Fruit fly (Drosophila melanogaster) whole organism, pupa: ENCODE results near the gene CycG.

Experiments used
- CG10348 ChIP-seq: fragments of 200-800 bp; sonication (Bioruptor generic); IDR thresholded peaks from 2 replicates; pipeline ENCODE4 v1.3.6; 2022; ENCODE audit warnings: missing biosample characterization, missing genetic modification characterization
- CG12605 ChIP-seq: fragments of 200-800 bp; sonication (Bioruptor generic); IDR thresholded peaks from 2 replicates; pipeline ENCODE4 v1.3.6; 2022; ENCODE audit warnings: missing biosample characterization, missing genetic modification characterization
- CG13204 ChIP-seq: fragments of 200-800 bp; sonication (Bioruptor generic); optimal IDR thresholded peaks from 2 replicates; lab custom pipeline; 2018; ENCODE audit warnings: missing biosample characterization, mild to moderate bottlenecking, missing genetic modification characterization, moderate library complexity
- CG14655 ChIP-seq: fragments of 200-800 bp; sonication (Bioruptor generic); optimal IDR thresholded peaks from 3 replicates; lab custom pipeline; 2017; ENCODE audit warnings: mild to moderate bottlenecking, missing biosample characterization, missing genetic modification reagents, missing genetic modification characterization
- CG15710 ChIP-seq: fragments of 200-800 bp; sonication (Bioruptor generic); optimal IDR thresholded peaks from 2 replicates; lab custom pipeline; 2018; ENCODE audit warnings: missing biosample characterization, mild to moderate bottlenecking, missing genetic modification characterization, moderate library complexity
- CG17806 ChIP-seq: fragments of 200-800 bp; sonication (Bioruptor generic); optimal IDR thresholded peaks from 2 replicates; lab custom pipeline; 2018; ENCODE audit warnings: missing biosample characterization, mild to moderate bottlenecking, missing genetic modification characterization, moderate library complexity
- CG32121 ChIP-seq: fragments of 200-800 bp; sonication (Bioruptor generic); IDR thresholded peaks from 2 replicates; pipeline ENCODE4 v1.3.6; 2022; ENCODE audit warnings: missing biosample characterization, missing genetic modification characterization
- CG34367 ChIP-seq: fragments of 200-800 bp; sonication (Bioruptor generic); optimal IDR thresholded peaks from 2 replicates; lab custom pipeline; 2018; ENCODE audit warnings: missing biosample characterization, mild to moderate bottlenecking, missing genetic modification characterization
- CG4496 ChIP-seq: fragments of 200-800 bp; sonication (Bioruptor generic); IDR thresholded peaks from 3 replicates; pipeline ENCODE4 v1.3.6; 2022; ENCODE audit warnings: missing biosample characterization, missing genetic modification characterization
- CG8159 ChIP-seq: fragments of 200-800 bp; sonication (Bioruptor generic); optimal IDR thresholded peaks from 3 replicates; lab custom pipeline; 2018; ENCODE audit warnings: missing biosample characterization, mild to moderate bottlenecking, missing genetic modification characterization, moderate library complexity
- CG8301 ChIP-seq: fragments of 200-800 bp; sonication (Bioruptor generic); optimal IDR thresholded peaks from 2 replicates; lab custom pipeline; 2018; ENCODE audit warnings: missing biosample characterization, mild to moderate bottlenecking, missing genetic modification characterization
- CG9948 ChIP-seq: fragments of 200-800 bp; sonication (Bioruptor generic); optimal IDR thresholded peaks from 2 replicates; lab custom pipeline; 2018; ENCODE audit warnings: missing biosample characterization, mild to moderate bottlenecking, missing genetic modification characterization, moderate library complexity
- D1 ChIP-seq: fragments of 200-800 bp; sonication (Bioruptor generic); optimal IDR thresholded peaks from 2 replicates; lab custom pipeline; 2018; ENCODE audit warnings: missing biosample characterization, mild to moderate bottlenecking, missing genetic modification characterization, moderate library complexity
- EcR ChIP-seq: fragments of 200-800 bp; sonication (Bioruptor generic); optimal IDR thresholded peaks from 3 replicates; lab custom pipeline; 2019; ENCODE audit warnings: missing biosample characterization, missing genetic modification characterization, mild to moderate bottlenecking, moderate library complexity, missing genetic modification reagents
- Ets98B ChIP-seq: fragments of 200-800 bp; sonication (Bioruptor generic); IDR thresholded peaks from 2 replicates; pipeline ENCODE4 v1.3.6; 2022; ENCODE audit warnings: missing biosample characterization, missing genetic modification characterization
- Pif1A ChIP-seq: fragments of 200-800 bp; sonication (Bioruptor generic); optimal IDR thresholded peaks from 3 replicates; lab custom pipeline; 2016; ENCODE audit warnings: missing biosample characterization, missing genetic modification characterization
- Pif1B ChIP-seq: fragments of 200-800 bp; sonication (Bioruptor generic); optimal IDR thresholded peaks from 3 replicates; lab custom pipeline; 2016; ENCODE audit warnings: missing biosample characterization, missing genetic modification characterization
- Snoo ChIP-seq: fragments of 200-800 bp; sonication (Bioruptor generic); optimal IDR thresholded peaks from 3 replicates; lab custom pipeline; 2017; ENCODE audit warnings: missing biosample characterization, mild to moderate bottlenecking, missing genetic modification characterization, inconsistent platforms
- fd96Ca ChIP-seq: fragments of 200-800 bp; sonication (Bioruptor generic); IDR thresholded peaks from 3 replicates; pipeline ENCODE4 v1.3.6; 2022; ENCODE audit warnings: missing biosample characterization, missing genetic modification characterization
- gl ChIP-seq: fragments of 200-800 bp; sonication (Bioruptor generic); optimal IDR thresholded peaks from 2 replicates; lab custom pipeline; 2018; ENCODE audit warnings: missing biosample characterization, mild to moderate bottlenecking, missing genetic modification characterization
- rn ChIP-seq: fragments of 200-800 bp; sonication (Bioruptor generic); IDR thresholded peaks from 2 replicates; pipeline ENCODE4 v1.3.6; 2022; ENCODE audit warnings: missing biosample characterization, missing genetic modification characterization

The CycG gene

DNA sequence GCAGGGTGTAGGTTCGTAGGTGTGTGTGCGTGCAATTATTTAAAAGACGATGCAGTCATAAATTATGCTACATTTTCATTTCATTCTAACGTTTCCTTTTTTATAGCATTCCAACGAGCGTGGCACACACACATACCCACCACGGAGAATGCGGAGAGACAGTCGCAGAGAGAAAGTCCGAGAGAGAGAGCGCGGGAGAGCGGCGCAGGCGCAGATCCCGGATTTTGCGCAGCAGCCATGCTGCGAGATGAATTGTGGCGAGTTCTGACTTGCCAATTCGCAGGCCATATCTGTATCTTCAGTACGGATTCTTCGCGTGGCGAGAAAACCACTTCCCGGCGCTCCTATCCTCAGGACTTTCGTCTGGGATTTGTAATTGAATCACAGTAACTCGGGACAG lies 9.3 kb upstream of the CycG start, which contains the start of gene kek6:
Gene kek6 (plus strand): TSS at position 323 of the 400 bp plus-strand sequence.
- TF ChIP-seq CG12605 (GFP tag; lab: Robert Waterston, UW) (no peak), Pif1A (no peak), Snoo (tag; lab: Kevin White, UChicago) (no peak), CG17806 (tag; lab: Kevin White, UChicago) (no peak), rn (GFP tag; lab: Robert Waterston, UW) (no peak), CG9948 (no peak), CG10348 (GFP tag; lab: Robert Waterston, UW) (no peak)
- TF ChIP-seq, all 21 proteins: peak for 0

DNA sequence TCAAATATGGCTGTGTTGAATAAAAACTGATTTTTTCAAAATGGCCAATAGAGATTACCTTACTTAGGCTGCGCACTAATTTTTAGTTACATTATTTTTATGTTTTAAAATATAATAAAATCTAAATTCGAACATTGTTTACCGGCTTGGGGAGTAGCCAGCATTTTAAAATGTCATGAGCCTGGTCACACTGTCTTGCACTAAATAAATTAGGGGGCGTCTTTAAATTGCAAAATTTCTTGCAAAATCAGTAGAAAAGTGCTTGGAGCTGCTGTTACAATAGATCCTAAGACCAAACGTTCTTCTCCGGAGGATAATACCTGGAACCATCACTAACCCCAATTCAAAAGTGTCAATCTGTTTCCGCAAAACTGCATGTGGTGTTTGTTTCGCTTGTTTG lies 5.3 kb upstream of the CycG start, which contains the start of gene pasha:
Gene pasha (plus strand): TSS at position 177 of the 400 bp plus-strand sequence.
- TF ChIP-seq Pif1B (no peak), CG34367 (tag; lab: Kevin White, UChicago) (no peak), EcR (GFP tag; lab: Kevin White, UChicago) (no peak), CG13204 (no peak), Pif1A (no peak), fd96Ca (GFP tag; lab: Robert Waterston, UW) (no peak), CG10348 (GFP tag; lab: Robert Waterston, UW) (no peak), CG8301 (tag; lab: Kevin White, UChicago) (no peak), CG12605 (GFP tag; lab: Robert Waterston, UW) (no peak), CG9948 (no peak)

DNA sequence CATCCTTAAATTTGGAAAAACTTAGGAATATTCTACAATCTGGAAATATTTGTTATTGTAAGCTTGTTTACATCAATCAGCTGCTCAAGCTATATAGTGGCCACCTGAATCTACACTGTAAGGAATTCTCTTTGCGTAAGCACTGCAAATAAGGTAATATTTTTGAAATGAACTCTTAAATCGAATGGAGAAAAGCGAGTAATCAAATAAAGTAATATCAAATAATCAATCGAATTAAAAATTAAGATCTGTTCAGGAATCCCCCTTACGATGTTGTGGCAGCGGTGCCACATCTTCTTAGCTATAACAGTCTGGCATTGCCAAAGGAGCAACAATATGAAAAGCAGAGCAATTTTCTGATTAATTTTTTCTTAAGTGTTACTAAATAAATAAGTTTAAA lies 3.5 kb upstream of the CycG start, which contains the start of the genes Mnat9 and CG1792:
Gene Mnat9 (minus strand): TSS at position 160 of the 400 bp plus-strand sequence.
Gene CG1792 (plus strand): TSS at position 303 of the 400 bp plus-strand sequence.
- TF ChIP-seq CG12605 (GFP tag; lab: Robert Waterston, UW), result peak; percentile 99
- TF ChIP-seq Pif1B, result peak; percentile 98
- peak; percentile 98 for TF ChIP-seq CG14655 (GFP tag; lab: Kevin White, UChicago)
- TF ChIP-seq CG10348 (GFP tag; lab: Robert Waterston, UW), result peak; percentile 95
- TF ChIP-seq CG32121 (GFP tag; lab: Robert Waterston, UW), result peak; percentile 99
- TF ChIP-seq Snoo (tag; lab: Kevin White, UChicago), result peak; percentile 98
- no peak for TF ChIP-seq D1 (tag; lab: Kevin White, UChicago)
- TF ChIP-seq CG34367 (tag; lab: Kevin White, UChicago), result peak; percentile 99
- TF ChIP-seq CG4496 (GFP tag; lab: Robert Waterston, UW), result peak; percentile 100
- TF ChIP-seq Ets98B, result peak; percentile 99
- TF ChIP-seq gl (tag; lab: Kevin White, UChicago), result peak; percentile 96
- peak; percentile 99 for TF ChIP-seq rn (GFP tag; lab: Robert Waterston, UW)
- TF ChIP-seq EcR (GFP tag; lab: Kevin White, UChicago), result peak; percentile 51
- peak; percentile 99 for TF ChIP-seq CG17806 (tag; lab: Kevin White, UChicago)
- TF ChIP-seq CG8301 (tag; lab: Kevin White, UChicago), result peak; percentile 99
- TF ChIP-seq CG15710, result peak; percentile 98
- peak; percentile 99 for TF ChIP-seq fd96Ca (GFP tag; lab: Robert Waterston, UW)
- peak; percentile 88 for TF ChIP-seq CG13204
- peak; percentile 99 for TF ChIP-seq CG9948
- peak; percentile 98 for TF ChIP-seq Pif1A
- peak; percentile 98 for TF ChIP-seq CG8159 (tag; lab: Kevin White, UChicago)

DNA sequence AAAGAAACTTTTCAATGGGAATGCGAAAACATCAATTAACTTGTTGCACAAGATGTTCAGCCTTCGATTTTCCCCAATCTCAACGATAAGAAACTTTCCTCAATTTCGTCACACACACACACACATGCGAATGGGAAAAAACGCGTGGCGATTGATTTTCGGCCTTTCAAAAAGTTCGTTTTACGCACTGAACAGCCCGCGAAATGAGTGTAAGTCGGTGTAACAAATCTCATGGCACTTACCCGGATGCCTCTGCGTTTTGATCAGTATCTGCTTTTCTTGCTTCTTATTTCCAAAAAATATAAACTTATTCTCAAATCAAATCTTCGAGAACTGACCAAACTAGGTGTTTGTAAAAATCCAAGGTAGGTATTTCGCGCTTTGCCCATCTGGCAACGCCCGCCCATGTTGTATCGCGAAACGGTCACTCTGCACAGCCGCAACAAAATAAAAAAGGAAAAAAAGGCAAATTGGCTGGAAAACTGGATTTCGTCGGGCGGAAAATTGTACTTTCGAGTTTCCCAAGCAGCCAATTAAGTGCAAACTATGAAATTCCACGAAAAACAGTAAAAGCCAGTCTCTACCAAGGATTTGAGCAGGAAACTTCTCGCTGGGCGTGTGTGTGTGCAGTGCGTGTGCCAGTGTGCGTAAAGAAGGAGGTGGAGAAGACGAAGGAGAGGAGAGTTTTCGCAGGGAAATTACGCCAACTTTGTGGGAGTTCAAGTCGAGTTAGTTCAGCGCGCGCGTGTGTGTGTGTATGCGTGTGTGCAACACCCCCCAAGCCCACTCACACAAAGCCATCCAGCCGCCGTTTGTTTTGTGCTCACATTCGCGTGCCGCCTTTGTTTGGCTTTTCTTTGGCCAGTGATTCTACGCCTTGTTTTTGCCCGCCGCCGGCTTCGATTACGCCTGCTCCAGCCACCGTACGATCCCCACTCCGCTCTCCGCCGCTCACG lies 1.5 kb downstream of the CycG start, which contains the start of gene Med:
Gene Med (plus strand): TSS at position 408 of the 956 bp plus-strand sequence.
- TF ChIP-seq CG4496 (GFP tag; lab: Robert Waterston, UW) (no peak), Snoo (tag; lab: Kevin White, UChicago) (no peak), CG15710 (peak; percentile 28), CG12605 (GFP tag; lab: Robert Waterston, UW) (no peak), fd96Ca (GFP tag; lab: Robert Waterston, UW) (no peak), CG9948 (peak; percentile 5), EcR (GFP tag; lab: Kevin White, UChicago) (peak; percentile 81), D1 (tag; lab: Kevin White, UChicago) (no peak), CG8301 (tag; lab: Kevin White, UChicago) (no peak), CG14655 (GFP tag; lab: Kevin White, UChicago) (peak; percentile 49), CG32121 (GFP tag; lab: Robert Waterston, UW) (no peak), rn (GFP tag; lab: Robert Waterston, UW) (no peak), gl (tag; lab: Kevin White, UChicago) (peak; percentile 21), CG34367 (tag; lab: Kevin White, UChicago) (peak; percentile 25), CG10348 (GFP tag; lab: Robert Waterston, UW) (no peak), CG17806 (tag; lab: Kevin White, UChicago) (no peak), Pif1B (no peak), CG8159 (tag; lab: Kevin White, UChicago) (peak; percentile 17), CG13204 (peak; percentile 27)
- TF ChIP-seq, all 21 proteins: peak for 8

DNA sequence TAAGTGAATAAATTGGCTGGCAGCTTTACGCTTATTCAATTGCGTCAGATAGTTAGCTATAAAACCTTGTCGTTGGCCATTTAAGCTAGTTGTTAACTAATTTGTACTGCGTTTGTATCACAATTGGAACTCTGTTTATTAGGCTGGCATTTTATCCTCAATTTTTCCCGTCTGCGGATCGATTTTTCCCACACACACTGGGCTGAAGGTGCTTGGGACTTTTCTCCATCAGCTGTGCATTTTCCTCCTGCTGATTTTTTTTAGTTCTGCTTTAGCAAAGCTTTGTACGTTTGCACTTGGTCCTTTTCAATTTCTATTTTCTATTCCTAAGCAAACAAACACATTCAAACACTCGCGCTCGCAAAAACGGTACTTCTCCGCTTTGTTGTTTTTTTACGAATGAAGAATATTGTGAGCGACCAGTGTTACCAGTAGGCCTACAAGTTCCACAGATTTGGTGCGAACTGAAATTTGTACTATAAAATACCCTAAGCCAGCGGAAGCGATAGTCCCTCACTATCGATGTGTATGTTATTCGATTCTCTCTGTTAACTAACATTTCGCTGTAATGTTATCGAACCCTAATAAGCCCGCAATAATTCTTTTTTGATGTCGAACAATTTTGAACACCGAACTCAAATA lies 2.9 kb downstream of the CycG start:
- peak; percentile 13 for TF ChIP-seq CG8159 (tag; lab: Kevin White, UChicago)
- no peak for TF ChIP-seq Pif1B
- peak; percentile 20 for TF ChIP-seq Pif1A
- no peak for TF ChIP-seq gl (tag; lab: Kevin White, UChicago)
- TF ChIP-seq CG8301 (tag; lab: Kevin White, UChicago), result no peak
- TF ChIP-seq CG10348 (GFP tag; lab: Robert Waterston, UW), result no peak
- TF ChIP-seq CG17806 (tag; lab: Kevin White, UChicago), result peak; percentile 8
- TF ChIP-seq CG4496 (GFP tag; lab: Robert Waterston, UW), result no peak
- TF ChIP-seq, all 21 proteins: peak for 3
